Fruit fly (Drosophila melanogaster): ENCODE data around the gene IM33.

DNA sequence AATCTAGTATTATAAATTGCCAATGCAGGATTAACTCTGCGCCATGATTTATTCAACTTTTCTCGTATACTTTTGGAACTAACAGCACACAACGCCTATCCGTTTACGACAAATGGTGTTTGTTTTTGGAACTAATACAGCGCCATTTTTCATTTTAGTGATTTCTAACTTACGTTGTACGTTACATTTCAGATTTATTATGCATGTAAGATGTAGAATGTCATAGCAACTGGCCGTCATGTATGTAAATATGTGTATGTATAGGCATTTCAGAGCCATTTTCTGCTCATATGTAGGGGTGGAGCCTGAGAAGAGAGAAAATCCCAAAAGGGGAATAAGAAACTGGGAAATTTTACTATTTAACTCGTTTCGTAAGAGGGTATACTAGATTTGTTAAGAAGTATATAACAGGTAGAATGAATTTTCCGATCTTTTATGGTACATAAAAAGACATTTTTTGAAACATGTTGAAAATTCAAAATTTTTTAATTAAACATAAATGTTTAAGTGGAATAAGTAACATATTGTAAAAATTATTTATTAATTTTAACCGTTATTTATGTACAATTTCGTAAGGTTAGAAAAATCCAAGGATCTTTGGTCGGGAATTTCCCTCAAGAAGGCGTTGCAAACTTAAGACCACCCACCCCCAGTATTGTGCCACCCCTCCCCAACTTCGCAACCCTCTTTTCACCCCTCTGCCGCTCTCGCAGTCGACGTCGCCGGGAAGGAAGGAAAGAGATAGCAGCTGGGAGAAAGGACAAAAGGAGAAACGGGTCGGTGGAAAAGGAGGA, 38.9 kb downstream of the IM33 start:
- TF ChIP-seq Dll (optimal IDR thresholded peaks at IDR 0.05) (no peak), pan (optimal IDR thresholded peaks at IDR 0.05) (no peak), CG8478 (optimal IDR thresholded peaks at IDR 0.05) (no peak), psq (optimal IDR thresholded peaks at IDR 0.05) (no peak)
